Comparison of ENCODE assay signal across 1 fruit fly cellular context in the genomic region with DNA sequence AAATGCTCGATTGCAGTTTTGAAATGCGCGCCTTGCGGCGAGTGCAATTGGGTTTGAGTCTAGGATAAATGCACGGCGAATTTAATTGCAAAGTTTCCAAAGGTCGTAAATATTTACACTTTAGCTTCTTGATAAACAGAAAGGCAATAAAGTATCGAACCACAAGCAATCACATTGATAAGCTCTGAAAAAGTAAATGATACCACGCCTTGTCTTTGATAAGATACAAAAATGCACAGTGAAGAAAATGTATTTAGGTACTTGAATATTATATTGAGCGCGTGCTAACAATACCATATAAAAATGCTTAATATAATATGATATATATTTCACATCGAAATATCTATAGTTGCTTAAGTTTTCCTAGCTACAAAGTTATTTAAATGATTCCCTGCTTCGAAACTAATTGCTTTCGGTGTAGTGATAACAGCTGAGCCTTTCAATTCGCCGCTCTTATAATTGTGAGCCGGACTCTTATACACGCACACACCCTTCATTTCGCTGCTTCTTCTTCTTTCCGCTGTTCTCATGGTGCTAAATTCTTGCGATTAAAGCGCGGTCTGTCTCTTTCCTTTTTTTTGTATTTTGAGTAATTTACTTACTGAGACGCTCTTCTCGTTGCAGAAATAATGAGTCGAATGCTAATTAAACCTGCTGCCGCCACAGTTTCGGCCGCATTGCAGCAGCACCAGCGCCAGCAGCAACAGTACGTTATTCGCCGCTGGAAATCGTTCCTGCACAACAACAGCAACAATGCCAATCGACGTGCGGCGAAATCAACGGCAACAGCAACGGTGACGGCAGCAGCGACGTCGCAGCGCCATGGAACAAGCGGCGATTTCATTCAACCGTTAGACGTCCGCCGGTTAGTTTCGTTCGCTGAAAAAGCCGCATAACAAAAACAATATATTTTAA.
TF ChIP-seq lines count a peak whose summit lies in the region.

No protein-coding gene starts in this region.

TF ChIP-seq in whole organism, embryonic, 481 proteins besides CTCF, POLR2A, EP300 and RAD21 (continued from another document and continues in another):
- TF ChIP-seq CG13287 (GFP tag; IDR thresholded peaks at IDR 0.05; lab: Robert Waterston, UW; ENCODE audit: partially characterized antibody) (no peak), Bteb2 (GFP tag; optimal IDR thresholded peaks at IDR 0.05; lab: Kevin White, UChicago) (peak; percentile 29), CG7357 (GFP tag; IDR thresholded peaks at IDR 0.05; lab: Robert Waterston, UW) (peak; percentile 61; the same call in 1 of the 3 replicates), lola (GFP tag; optimal IDR thresholded peaks at IDR 0.05; lab: Kevin White, UChicago) (peak in 1 of 3 experiments; percentile 80), Doc3 (GFP tag; IDR thresholded peaks at IDR 0.05; lab: Robert Waterston, UW; ENCODE audit: partially characterized antibody) (no peak), CG2202 (tag; optimal IDR thresholded peaks at IDR 0.05; lab: Kevin White, UChicago) (peak; percentile 25), CG1024 (GFP tag; IDR thresholded peaks at IDR 0.05; lab: Robert Waterston, UW) (peak; percentile 61; the same call in 1 of the 2 replicates), wek (GFP tag; optimal IDR thresholded peaks at IDR 0.05; lab: Kevin White, UChicago) (peak; percentile 36), sob (GFP tag; IDR thresholded peaks at IDR 0.05; lab: Robert Waterston, UW) (peak; percentile 90), vvl (GFP tag; IDR thresholded peaks at IDR 0.05; lab: Robert Waterston, UW) (peak; percentile 92), Mad (GFP tag; optimal IDR thresholded peaks at IDR 0.05; lab: Kevin White, UChicago) (peak; percentile 55), zf30C (GFP tag; optimal IDR thresholded peaks at IDR 0.05; lab: Kevin White, UChicago) (peak; percentile 97), CG8290 (GFP tag; optimal IDR thresholded peaks at IDR 0.05; lab: Kevin White, UChicago) (peak; percentile 36), CG8290 (tag; optimal IDR thresholded peaks at IDR 0.05; lab: Kevin White, UChicago) (peak in 1 of 2 experiments; percentile 63), CG14050 (GFP tag; IDR thresholded peaks at IDR 0.05; lab: Robert Waterston, UW) (peak; percentile 68; the same call in 2 of the 3 replicates), Stat92E (GFP tag; optimal IDR thresholded peaks at IDR 0.05; lab: Kevin White, UChicago) (peak in 1 of 3 experiments; percentile 33), Dek (tag; optimal IDR thresholded peaks at IDR 0.05; lab: Kevin White, UChicago) (peak; percentile 81), fd64A (GFP tag; optimal IDR thresholded peaks at IDR 0.05; lab: Kevin White, UChicago) (peak; percentile 32), en (GFP tag; optimal IDR thresholded peaks at IDR 0.05; lab: Kevin White, UChicago) (no peak), CG31365 (tag; optimal IDR thresholded peaks at IDR 0.05; lab: Kevin White, UChicago) (peak; percentile 40), gfzf (GFP tag; optimal IDR thresholded peaks at IDR 0.05; lab: Kevin White, UChicago) (no peak), CkIIα-i1 (GFP tag; IDR thresholded peaks at IDR 0.05; lab: Robert Waterston, UW) (no peak), Ssrp (tag; optimal IDR thresholded peaks at IDR 0.05; lab: Kevin White, UChicago) (peak; percentile 81), CG13894 (tag; optimal IDR thresholded peaks at IDR 0.05; lab: Kevin White, UChicago) (peak; percentile 64), HmgD (GFP tag; optimal IDR thresholded peaks at IDR 0.05; lab: Kevin White, UChicago) (no peak), Xbp1 (GFP tag; optimal IDR thresholded peaks at IDR 0.05; lab: Kevin White, UChicago) (peak; percentile 86), unc-4 (GFP tag; IDR thresholded peaks at IDR 0.05; lab: Robert Waterston, UW; ENCODE audit: partially characterized antibody) (no peak), CG4854 (GFP tag; optimal IDR thresholded peaks at IDR 0.05; lab: Kevin White, UChicago) (peak; percentile 41), CG2712 (tag; optimal IDR thresholded peaks at IDR 0.05; lab: Kevin White, UChicago) (peak; percentile 90), hth (optimal IDR thresholded peaks at IDR 0.05; lab: Kevin White, UChicago) (no peak), pros (GFP tag; optimal IDR thresholded peaks at IDR 0.05; lab: Kevin White, UChicago) (peak; percentile 62), chif (GFP tag; optimal IDR thresholded peaks at IDR 0.05; lab: Kevin White, UChicago) (peak; percentile 18 to 36), Hey (tag; optimal IDR thresholded peaks at IDR 0.05; lab: Kevin White, UChicago) (no peak), ftz-f1 (GFP tag; optimal IDR thresholded peaks at IDR 0.05; lab: Kevin White, UChicago) (no peak), CG10565 (GFP tag; optimal IDR thresholded peaks at IDR 0.05; lab: Kevin White, UChicago) (peak; percentile 13), sug (tag; optimal IDR thresholded peaks at IDR 0.05; lab: Kevin White, UChicago) (peak; percentile 83), oc (tag; optimal IDR thresholded peaks at IDR 0.05; lab: Kevin White, UChicago) (peak; percentile 86), tup (GFP tag; optimal IDR thresholded peaks at IDR 0.05; lab: Kevin White, UChicago) (no peak), CG5953 (GFP tag; IDR thresholded peaks at IDR 0.05; lab: Robert Waterston, UW) (peak; percentile 67; the same call in 1 of the 2 replicates), Dad (GFP tag; optimal IDR thresholded peaks at IDR 0.05; lab: Kevin White, UChicago) (no peak), chinmo (GFP tag; IDR thresholded peaks at IDR 0.05; lab: Robert Waterston, UW; ENCODE audit: partially characterized antibody) (peak; percentile 48; the same call in 1 of the 4 replicates), gsb (GFP tag; IDR thresholded peaks at IDR 0.05; lab: Robert Waterston, UW) (peak; percentile 72), Awh (GFP tag; IDR thresholded peaks at IDR 0.05; lab: Robert Waterston, UW) (peak; percentile 80), Lim3 (GFP tag; IDR thresholded peaks at IDR 0.05; lab: Robert Waterston, UW) (0 out of 2 replicates have a peak, but pooled peaks have one; percentile 34), CG30403 (GFP tag; optimal IDR thresholded peaks at IDR 0.05; lab: Kevin White, UChicago) (peak; percentile 84), lab (GFP tag; optimal IDR thresholded peaks at IDR 0.05; lab: Kevin White, UChicago) (peak; percentile 93), GATAe (GFP tag; conservative IDR thresholded peaks at IDR 0.05; lab: Robert Waterston, UW) (peak; percentile 97), CG11560 (tag; IDR thresholded peaks at IDR 0.05; lab: Robert Waterston, UW) (no peak), Opbp (GFP tag; IDR thresholded peaks at IDR 0.05; lab: Robert Waterston, UW; ENCODE audit: partially characterized antibody) (no peak), CG4328 (GFP tag; optimal IDR thresholded peaks at IDR 0.05; lab: Kevin White, UChicago) (peak; percentile 73), MESR4 (GFP tag; optimal IDR thresholded peaks at IDR 0.05; lab: Kevin White, UChicago) (no peak), dpn (GFP tag; optimal IDR thresholded peaks at IDR 0.05; lab: Kevin White, UChicago) (peak; percentile 53 to 82), Dp (GFP tag; optimal IDR thresholded peaks at IDR 0.05; lab: Kevin White, UChicago) (peak; percentile 79), dm (GFP tag; optimal IDR thresholded peaks at IDR 0.05; lab: Kevin White, UChicago) (no peak), ewg (GFP tag; optimal IDR thresholded peaks at IDR 0.05; lab: Kevin White, UChicago) (peak; percentile 69), Ada2b (GFP tag; IDR thresholded peaks at IDR 0.05; lab: Robert Waterston, UW) (peak; percentile 80), Atf-2 (GFP tag; optimal IDR thresholded peaks at IDR 0.05; lab: Kevin White, UChicago) (peak; percentile 6), CG15514 (GFP tag; optimal IDR thresholded peaks at IDR 0.05; lab: Kevin White, UChicago) (peak; percentile 59), pan (optimal IDR thresholded peaks at IDR 0.05; lab: Kevin White, UChicago) (no peak), pan (GFP tag; optimal IDR thresholded peaks at IDR 0.05 in 1 of 2, IDR thresholded peaks at IDR 0.05 in 1 of 2) (peak in 1 of 2 experiments; percentile 90), lov (optimal IDR thresholded peaks at IDR 0.05; lab: Kevin White, UChicago) (no peak), lov (GFP tag; IDR thresholded peaks at IDR 0.05; lab: Robert Waterston, UW) (no peak), YL-1 (GFP tag; optimal IDR thresholded peaks at IDR 0.05; lab: Kevin White, UChicago) (peak; percentile 48), trh (GFP tag; optimal IDR thresholded peaks at IDR 0.05; lab: Kevin White, UChicago) (peak; percentile 70), E2f1 (GFP tag; IDR thresholded peaks at IDR 0.05; lab: Robert Waterston, UW) (peak; percentile 81), CG15073 (GFP tag; optimal IDR thresholded peaks at IDR 0.05; lab: Kevin White, UChicago) (peak; percentile 39), Taf1 (GFP tag; IDR thresholded peaks at IDR 0.05; lab: Robert Waterston, UW) (peak; percentile 70), CG16813 (GFP tag; IDR thresholded peaks at IDR 0.05; lab: Robert Waterston, UW; ENCODE audit: partially characterized antibody) (no peak), CG12391 (tag; optimal IDR thresholded peaks at IDR 0.05; lab: Kevin White, UChicago) (peak; percentile 93), row (GFP tag; IDR thresholded peaks at IDR 0.05; lab: Robert Waterston, UW) (peak; percentile 93), CG16863 (GFP tag; optimal IDR thresholded peaks at IDR 0.05; lab: Kevin White, UChicago) (peak; percentile 61), nau (GFP tag; optimal IDR thresholded peaks at IDR 0.05; lab: Kevin White, UChicago) (peak; percentile 77), klu (GFP tag; IDR thresholded peaks at IDR 0.05; lab: Robert Waterston, UW) (peak; percentile 51; the same call in 1 of the 2 replicates), Hr39 (optimal IDR thresholded peaks at IDR 0.05; lab: Kevin White, UChicago) (no peak), gcm2 (GFP tag; optimal IDR thresholded peaks at IDR 0.05; lab: Kevin White, UChicago) (peak; percentile 67), Abd-B (GFP tag; optimal IDR thresholded peaks at IDR 0.05; lab: Kevin White, UChicago) (peak; percentile 74), H15 (GFP tag; IDR thresholded peaks at IDR 0.05; lab: Robert Waterston, UW) (peak; percentile 78), Elba2 (GFP tag; optimal IDR thresholded peaks at IDR 0.05; lab: Kevin White, UChicago) (no peak), CG42726 (GFP tag; IDR thresholded peaks at IDR 0.05; lab: Robert Waterston, UW; ENCODE audit: partially characterized antibody) (no peak), CG31224 (GFP tag; IDR thresholded peaks at IDR 0.05; lab: Robert Waterston, UW) (peak; percentile 69), luna (GFP tag; optimal IDR thresholded peaks at IDR 0.05; lab: Kevin White, UChicago) (no peak), Hand (GFP tag; optimal IDR thresholded peaks at IDR 0.05; lab: Kevin White, UChicago) (peak; percentile 67), CG4617 (GFP tag; optimal IDR thresholded peaks at IDR 0.05; lab: Kevin White, UChicago; ENCODE audit: borderline replicate concordance) (peak; percentile 39), Deaf1 (tag; optimal IDR thresholded peaks at IDR 0.05; lab: Kevin White, UChicago) (peak; percentile 57), ro (GFP tag; IDR thresholded peaks at IDR 0.05; lab: Robert Waterston, UW) (no peak), ken (GFP tag; IDR thresholded peaks at IDR 0.05; lab: Robert Waterston, UW) (peak; percentile 74; the same call in 1 of the 3 replicates), schlank (tag; optimal IDR thresholded peaks at IDR 0.05; lab: Kevin White, UChicago) (no peak), Tbp (GFP tag; optimal IDR thresholded peaks at IDR 0.05; lab: Kevin White, UChicago) (no peak), CG16815 (GFP tag; optimal IDR thresholded peaks at IDR 0.05; lab: Kevin White, UChicago) (peak; percentile 64), Mes4 (GFP tag; optimal IDR thresholded peaks at IDR 0.05; lab: Kevin White, UChicago) (peak; percentile 61), Trl (optimal IDR thresholded peaks at IDR 0.05; lab: Kevin White, UChicago) (peak; percentile 18 to 39), Trl (GFP tag; optimal IDR thresholded peaks at IDR 0.05; lab: Kevin White, UChicago) (no peak), CG33213 (GFP tag; optimal IDR thresholded peaks at IDR 0.05; lab: Kevin White, UChicago) (no peak), NFAT (GFP tag; IDR thresholded peaks at IDR 0.05; lab: Robert Waterston, UW) (peak; percentile 65), mirr (GFP tag; optimal IDR thresholded peaks at IDR 0.05; lab: Kevin White, UChicago) (peak; percentile 50), CG12155 (GFP tag; optimal IDR thresholded peaks at IDR 0.05; lab: Kevin White, UChicago) (peak; percentile 78), CG14667 (GFP tag; IDR thresholded peaks at IDR 0.05; lab: Robert Waterston, UW) (peak; percentile 71), ranshi (GFP tag; IDR thresholded peaks at IDR 0.05; lab: Robert Waterston, UW) (peak; percentile 74), CG9609 (GFP tag; optimal IDR thresholded peaks at IDR 0.05; lab: Kevin White, UChicago) (peak; percentile 34), eve (GFP tag; optimal IDR thresholded peaks at IDR 0.05; lab: Kevin White, UChicago) (peak in 1 of 2 experiments; percentile 93), CG2120 (GFP tag; optimal IDR thresholded peaks at IDR 0.05; lab: Kevin White, UChicago) (peak; percentile 81), CG34422 (GFP tag; IDR thresholded peaks at IDR 0.05; lab: Robert Waterston, UW) (peak; percentile 81), vnd (GFP tag; IDR thresholded peaks at IDR 0.05; lab: Robert Waterston, UW; ENCODE audit: partially characterized antibody) (no peak), Dref (GFP tag; IDR thresholded peaks at IDR 0.05; lab: Robert Waterston, UW) (no peak), wdn (GFP tag; IDR thresholded peaks at IDR 0.05; lab: Robert Waterston, UW) (peak; percentile 79), D19B (GFP tag; optimal IDR thresholded peaks at IDR 0.05; lab: Kevin White, UChicago) (peak; percentile 67), CG6654 (GFP tag; optimal IDR thresholded peaks at IDR 0.05; lab: Kevin White, UChicago) (peak; percentile 3), ERR (GFP tag; optimal IDR thresholded peaks at IDR 0.05; lab: Kevin White, UChicago) (no peak), CG7556 (GFP tag; optimal IDR thresholded peaks at IDR 0.05; lab: Kevin White, UChicago) (peak; percentile 89), Doc2 (GFP tag; IDR thresholded peaks at IDR 0.05; lab: Robert Waterston, UW) (no peak), dati (GFP tag; IDR thresholded peaks at IDR 0.05; lab: Robert Waterston, UW) (0 out of 2 replicates have a peak, but pooled peaks have one; percentile 2), br (optimal IDR thresholded peaks at IDR 0.05; lab: Kevin White, UChicago) (no peak), CG7786 (GFP tag; optimal IDR thresholded peaks at IDR 0.05; lab: Kevin White, UChicago) (peak; percentile 43), HLH3B (GFP tag; IDR thresholded peaks at IDR 0.05; lab: Robert Waterston, UW) (peak; percentile 79), CG4424 (GFP tag; optimal IDR thresholded peaks at IDR 0.05; lab: Kevin White, UChicago) (peak; percentile 84), Sox100B (GFP tag; optimal IDR thresholded peaks at IDR 0.05; lab: Kevin White, UChicago) (peak; percentile 89), CG17186 (GFP tag; optimal IDR thresholded peaks at IDR 0.05; lab: Kevin White, UChicago) (no peak), twi (tag; optimal IDR thresholded peaks at IDR 0.05; lab: Kevin White, UChicago) (peak; percentile 66)
